Worm (Caenorhabditis elegans): ENCODE measurements around the gene F08F8.9.
A peak's percentile ranks its signal among the peaks of the same experiment; 100 is the strongest.

Gene F08F8.9

ce11 chrIII:7322018-7322417 is 31.8 kb downstream of the F08F8.9 start:
- TF ChIP-seq nhr-71 (tag; optimal IDR thresholded peaks at IDR 0.05): peak; percentile 5
- peak; percentile 40 for TF ChIP-seq elt-2 (tag; optimal IDR thresholded peaks at IDR 0.05)
- peak; percentile 24 for TF ChIP-seq tbx-2 (tag; optimal IDR thresholded peaks at IDR 0.05)
- TF ChIP-seq nhr-47 (tag; optimal IDR thresholded peaks at IDR 0.05): no peak
- peak; percentile 52 for TF ChIP-seq lin-14 (GFP tag; optimal IDR thresholded peaks at IDR 0.05)
- peak in 1 of 2 experiments; percentile 12 for TF ChIP-seq lin-35 (GFP tag; optimal IDR thresholded peaks at IDR 0.05)
- peak in 1 of 2 experiments; percentile 12 for TF ChIP-seq lsy-2 (tag; optimal IDR thresholded peaks at IDR 0.05)
- no peak for TF ChIP-seq nhr-19 (GFP tag; conservative IDR thresholded peaks at IDR 0.05)

- TF ChIP-seq efl-1 (optimal IDR thresholded peaks at IDR 0.05) (no peak), efl-1 (GFP tag; optimal IDR thresholded peaks at IDR 0.05 in 1 of 2) (peak in 1 of 2 experiments; percentile 90), ceh-90 (tag; optimal IDR thresholded peaks at IDR 0.05) (no peak)
Measured at ce11 chrIII:7319390-7319789, 34.4 kb downstream of the F08F8.9 start, which contains the start of gene F56C9.8. Gene F56C9.8 (minus strand): TSS chrIII:7319509.

DNA sequence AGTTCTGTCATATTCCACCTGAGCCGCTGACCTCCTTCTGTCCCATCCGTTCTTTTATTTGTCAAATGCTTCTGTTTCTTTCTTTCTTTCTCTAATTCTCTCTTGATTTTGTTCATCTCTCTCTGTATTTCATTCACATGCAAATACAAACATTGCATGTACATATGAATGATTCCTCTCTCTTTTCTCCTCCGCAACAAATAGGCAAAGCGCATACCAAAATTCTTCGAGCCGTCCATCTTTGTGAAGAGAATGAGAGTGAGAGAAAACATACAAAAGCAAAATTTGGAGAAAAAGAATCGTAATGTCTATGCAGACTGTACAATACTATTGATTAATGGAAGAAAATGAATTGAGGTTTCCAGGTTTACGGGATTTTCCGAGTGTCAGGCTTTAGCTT is 36.4 kb downstream of the F08F8.9 start:
- TF ChIP-seq lin-14 (GFP tag; optimal IDR thresholded peaks at IDR 0.05) (no peak), efl-1 (optimal IDR thresholded peaks at IDR 0.05) (no peak), efl-1 (GFP tag; optimal IDR thresholded peaks at IDR 0.05 in 1 of 2) (peak in 1 of 2 experiments; percentile 47)

- TF ChIP-seq elt-2 (tag; optimal IDR thresholded peaks at IDR 0.05) (peak; percentile 14), ztf-11 (tag; optimal IDR thresholded peaks at IDR 0.05) (no peak)
Measured at ce11 chrIII:7314927-7315547, 38.7 kb downstream of the F08F8.9 start, which contains the start of gene nspg-6. Gene nspg-6 (minus strand): TSS chrIII:7314977.

- TF ChIP-seq xbp-1 (tag; optimal IDR thresholded peaks at IDR 0.05) (no peak), vab-15 (tag; optimal IDR thresholded peaks at IDR 0.05) (no peak), sox-4 (tag; optimal IDR thresholded peaks at IDR 0.05) (no peak), unc-86 (tag; optimal IDR thresholded peaks at IDR 0.05) (no peak), pax-3 (tag; optimal IDR thresholded peaks at IDR 0.05) (no peak), dsc-1 (tag; optimal IDR thresholded peaks at IDR 0.05) (no peak), tbx-2 (tag; optimal IDR thresholded peaks at IDR 0.05) (no peak)
Measured at ce11 chrIII:7314473-7314872, 39.3 kb downstream of the F08F8.9 start.

DNA sequence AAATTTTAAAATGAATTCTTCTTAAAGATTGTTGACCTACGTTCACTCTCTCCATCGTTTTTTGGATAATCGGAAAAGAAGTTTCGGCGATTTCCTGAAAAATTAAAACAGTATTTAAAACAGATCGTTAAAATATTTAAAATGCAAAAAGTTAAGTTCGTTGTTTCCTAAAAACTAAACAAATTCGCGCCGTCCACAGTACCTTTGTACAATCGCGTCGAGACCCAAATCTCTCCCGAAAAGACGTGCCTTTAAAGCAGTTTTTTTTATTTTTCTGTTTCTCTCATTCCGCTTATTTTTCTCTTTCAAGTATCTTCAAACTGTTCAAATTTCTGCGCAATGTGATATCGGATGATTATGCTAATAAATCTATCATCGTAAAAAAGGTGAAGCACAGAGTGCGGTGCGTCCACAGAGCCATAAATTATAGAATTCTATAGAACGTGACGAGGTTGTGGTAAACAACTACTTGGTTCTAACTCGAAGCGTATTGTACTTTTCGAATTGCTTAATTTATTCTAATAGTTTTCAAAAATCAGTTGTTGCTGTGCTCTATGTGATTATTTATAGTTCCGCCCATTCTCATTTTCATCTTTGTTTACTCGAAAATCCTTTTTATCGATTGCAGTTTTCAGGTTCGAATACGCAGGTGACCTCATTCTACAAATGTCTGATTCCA is 43.0 kb downstream of the F08F8.9 start, which contains the start of the genes F56C9.6 and F56C9.3:
F56C9.6 (minus strand) TSS at position 112 of the 679 bp plus-strand sequence.
F56C9.3 (plus strand) TSS at position 629 of the 679 bp plus-strand sequence.
- TF ChIP-seq F16B12.6 (tag; optimal IDR thresholded peaks at IDR 0.05) (no peak), unc-86 (tag; optimal IDR thresholded peaks at IDR 0.05) (no peak), tbx-2 (tag; optimal IDR thresholded peaks at IDR 0.05) (no peak), ceh-88 (GFP tag; IDR thresholded peaks at IDR 0.05) (no peak), unc-130 (tag; optimal IDR thresholded peaks at IDR 0.05) (no peak), lin-13 (GFP tag; optimal IDR thresholded peaks at IDR 0.05) (no peak), lir-3 (tag; optimal IDR thresholded peaks at IDR 0.05; ENCODE audit: poor library complexity) (no peak), nhr-28 (tag; optimal IDR thresholded peaks at IDR 0.05) (no peak), lin-39 (tag; optimal IDR thresholded peaks at IDR 0.05) (no peak), nhr-77 (tag; optimal IDR thresholded peaks at IDR 0.05) (no peak), tlp-1 (tag; optimal IDR thresholded peaks at IDR 0.05) (no peak), xbp-1 (tag; optimal IDR thresholded peaks at IDR 0.05) (no peak), ets-5 (GFP tag; IDR thresholded peaks at IDR 0.05) (no peak)
